Fruit fly (Drosophila melanogaster) whole organism, embryonic: ENCODE data around the gene CG4914.

ENCODE experiments used
- ATbp ChIP-seq: fragments of 200-800 bp; sonication (Bioruptor generic); optimal IDR thresholded peaks from 2 replicates; lab custom pipeline; 2017; ENCODE audit warnings: missing biosample characterization, mild to moderate bottlenecking, missing genetic modification characterization, missing genetic modification reagents
- CG10147 ChIP-seq: fragments of 200-800 bp; sonication (Bioruptor generic); optimal IDR thresholded peaks from 2 replicates; lab custom pipeline; 2019; ENCODE audit warnings: missing biosample characterization, mild to moderate bottlenecking, missing genetic modification characterization, moderate library complexity
- CG10654 ChIP-seq: fragments of 200-800 bp; sonication (Bioruptor generic); optimal IDR thresholded peaks from 2 replicates; lab custom pipeline; 2016; ENCODE audit warnings: missing biosample characterization, missing genetic modification characterization
- CG11398 ChIP-seq: fragments of 200-800 bp; sonication (Bioruptor generic); optimal IDR thresholded peaks from 2 replicates; lab custom pipeline; 2016; ENCODE audit warnings: missing biosample characterization, missing genetic modification characterization
- CG11560 ChIP-seq: fragments of 200-800 bp; sonication (Bioruptor generic); IDR thresholded peaks from 3 replicates; pipeline ENCODE4 v1.3.6; 2022; ENCODE audit warnings: missing biosample characterization, missing genetic modification characterization
- CG12744 ChIP-seq: fragments of 200-800 bp; sonication (Bioruptor generic); optimal IDR thresholded peaks from 2 replicates; lab custom pipeline; 2016; ENCODE audit warnings: missing biosample characterization, missing genetic modification characterization
- CG13624 ChIP-seq: fragments of 200-800 bp; sonication (Bioruptor generic); optimal IDR thresholded peaks from 2 replicates; lab custom pipeline; 2016; ENCODE audit warnings: missing biosample characterization, missing genetic modification characterization
- CG14667 ChIP-seq: fragments of 200-800 bp; sonication (Bioruptor generic); IDR thresholded peaks from 2 replicates; pipeline ENCODE4 v1.3.6; 2022; ENCODE audit warnings: missing biosample characterization, missing genetic modification characterization
- CG1602 ChIP-seq: fragments of 200-800 bp; sonication (Bioruptor generic); optimal IDR thresholded peaks from 3 replicates; lab custom pipeline; 2016; ENCODE audit warnings: missing biosample characterization, missing genetic modification characterization
- CG18011 ChIP-seq: fragments of 200-800 bp; sonication (Bioruptor generic); optimal IDR thresholded peaks from 2 replicates; lab custom pipeline; 2017; ENCODE audit warnings: missing biosample characterization, missing genetic modification characterization, mild to moderate bottlenecking, moderate library complexity, missing genotype
- CG2116 ChIP-seq: fragments of 200-800 bp; sonication (Bioruptor generic); optimal IDR thresholded peaks from 3 replicates; lab custom pipeline; 2018; ENCODE audit warnings: missing biosample characterization, mild to moderate bottlenecking, missing genetic modification characterization
- CG2199 ChIP-seq: fragments of 200-800 bp; sonication (Bioruptor generic); IDR thresholded peaks from 3 replicates; pipeline ENCODE4 v1.3.6; 2022; ENCODE audit warnings: missing biosample characterization, missing genetic modification characterization
- CG31224 ChIP-seq: fragments of 200-800 bp; sonication (Bioruptor generic); IDR thresholded peaks from 2 replicates; pipeline ENCODE4 v1.3.6; 2022; ENCODE audit warnings: missing biosample characterization, missing genetic modification characterization
- CG31388 ChIP-seq: fragments of 200-800 bp; sonication (Bioruptor generic); optimal IDR thresholded peaks from 2 replicates; lab custom pipeline; 2016; ENCODE audit warnings: missing biosample characterization, missing genetic modification characterization
- CG34422 ChIP-seq: fragments of 200-800 bp; sonication (Bioruptor generic); IDR thresholded peaks from 3 replicates; pipeline ENCODE4 v1.3.6; 2022; ENCODE audit warnings: missing biosample characterization, missing genetic modification characterization
- CG4360 ChIP-seq: fragments of 200-800 bp; sonication (Bioruptor generic); IDR thresholded peaks from 2 replicates; pipeline ENCODE4 v1.3.6; 2022; ENCODE audit warnings: missing biosample characterization, missing genetic modification characterization
- CG5953 ChIP-seq: fragments of 200-800 bp; sonication (Bioruptor generic); IDR thresholded peaks from 2 replicates; pipeline ENCODE4 v1.3.6; 2022; ENCODE audit warnings: missing biosample characterization, missing genetic modification characterization
- CG8290 ChIP-seq, 3 experiments: fragments of 200-800 bp; sonication (Bioruptor generic); optimal IDR thresholded peaks; 2 replicates each; lab custom pipeline; 2016 to 2019; ENCODE audit warnings: missing biosample characterization in 3 of 3, missing genetic modification characterization in 3 of 3, mild to moderate bottlenecking in 2 of 3, moderate library complexity in 1 of 3
- CG8478 ChIP-seq: fragments of >200 bp; optimal IDR thresholded peaks from 2 replicates; lab custom pipeline; 2018
- CG9437 ChIP-seq: fragments of 200-800 bp; sonication (Bioruptor generic); optimal IDR thresholded peaks from 2 replicates; lab custom pipeline; 2018; ENCODE audit warnings: missing biosample characterization, mild to moderate bottlenecking, missing genetic modification characterization
- CG9609 ChIP-seq: fragments of 200-800 bp; sonication (Bioruptor generic); optimal IDR thresholded peaks from 3 replicates; lab custom pipeline; 2016; ENCODE audit warnings: missing biosample characterization, missing genetic modification characterization
- Fer2 ChIP-seq: fragments of 200-800 bp; sonication (Bioruptor generic); optimal IDR thresholded peaks from 2 replicates; lab custom pipeline; 2018; ENCODE audit warnings: missing biosample characterization, mild to moderate bottlenecking, missing genetic modification characterization, moderate library complexity
- Fer3 ChIP-seq: fragments of 200-800 bp; sonication (Bioruptor generic); optimal IDR thresholded peaks from 2 replicates; lab custom pipeline; 2018; ENCODE audit warnings: missing biosample characterization, mild to moderate bottlenecking, missing genetic modification characterization, moderate library complexity
- HLH3B ChIP-seq: fragments of 200-800 bp; sonication (Bioruptor generic); IDR thresholded peaks from 2 replicates; pipeline ENCODE4 v1.3.6; 2022; ENCODE audit warnings: missing biosample characterization, missing genetic modification characterization
- Hmr ChIP-seq: fragments of 200-800 bp; sonication (Bioruptor generic); optimal IDR thresholded peaks from 3 replicates; lab custom pipeline; 2017; ENCODE audit warnings: mild to moderate bottlenecking, missing biosample characterization, missing genetic modification reagents, missing genetic modification characterization
- Hr3 ChIP-seq: fragments of 200-800 bp; sonication (Bioruptor generic); optimal IDR thresholded peaks from 3 replicates; lab custom pipeline; 2016; ENCODE audit warnings: missing biosample characterization, missing genetic modification characterization
- Hr39 ChIP-seq: fragments of >200 bp; optimal IDR thresholded peaks from 2 replicates; lab custom pipeline; 2017
- Hr51 ChIP-seq, 2 experiments: fragments of 200-800 bp; sonication (Bioruptor generic); optimal IDR thresholded peaks; 2 replicates in 1 of 2; 3 replicates in 1 of 2; lab custom pipeline; 2016 to 2018; ENCODE audit warnings: missing biosample characterization in 2 of 2, missing genetic modification characterization in 2 of 2, mild to moderate bottlenecking in 1 of 2, moderate library complexity in 1 of 2
- Lpt ChIP-seq: fragments of >200 bp; optimal IDR thresholded peaks from 2 replicates; lab custom pipeline; 2018; ENCODE audit warnings: missing biosample characterization, missing genetic modification characterization
- MESR4 ChIP-seq: fragments of 200-800 bp; sonication (Bioruptor generic); optimal IDR thresholded peaks from 2 replicates; lab custom pipeline; 2018; ENCODE audit warnings: missing biosample characterization, mild to moderate bottlenecking, missing genetic modification characterization, moderate library complexity
- Meics ChIP-seq: fragments of 200-800 bp; sonication (Bioruptor generic); optimal IDR thresholded peaks from 2 replicates; lab custom pipeline; 2017; ENCODE audit warnings: missing biosample characterization, mild to moderate bottlenecking, missing genetic modification characterization
- Oaz ChIP-seq: fragments of 200-800 bp; sonication (Bioruptor generic); IDR thresholded peaks from 2 replicates; pipeline ENCODE4 v1.3.6; 2022; ENCODE audit warnings: missing biosample characterization, missing genetic modification characterization
- Rfx ChIP-seq: fragments of 200-800 bp; sonication (Bioruptor generic); IDR thresholded peaks from 2 replicates; pipeline ENCODE4 v1.3.6; 2022; ENCODE audit warnings: missing biosample characterization, missing genetic modification characterization
- Rx ChIP-seq: fragments of 200-800 bp; sonication (Bioruptor generic); IDR thresholded peaks from 2 replicates; pipeline ENCODE4 v1.3.6; 2022; ENCODE audit warnings: missing biosample characterization, missing genetic modification characterization
- az2 ChIP-seq: fragments of 200-800 bp; sonication (Bioruptor generic); optimal IDR thresholded peaks from 3 replicates; lab custom pipeline; 2016; ENCODE audit warnings: missing biosample characterization, missing genetic modification characterization
- cas ChIP-seq: fragments of 200-800 bp; sonication (Bioruptor generic); IDR thresholded peaks from 2 replicates; pipeline ENCODE4 v1.3.6; 2022; ENCODE audit warnings: missing biosample characterization, missing genetic modification characterization
- croc ChIP-seq: fragments of 200-800 bp; sonication (Bioruptor generic); conservative IDR thresholded peaks from 3 replicates; pipeline ENCODE4 v1.3.6; 2022; ENCODE audit warnings: missing biosample characterization, missing genetic modification characterization
- fu2 ChIP-seq: fragments of 200-800 bp; sonication (Bioruptor generic); optimal IDR thresholded peaks from 2 replicates; lab custom pipeline; 2016; ENCODE audit warnings: missing biosample characterization, missing genetic modification characterization
- ham ChIP-seq: fragments of 200-800 bp; sonication (Bioruptor generic); IDR thresholded peaks from 2 replicates; pipeline ENCODE4 v1.3.6; 2022; ENCODE audit warnings: missing biosample characterization, missing genetic modification characterization
- insv ChIP-seq, 2 experiments: fragments of 200-800 bp; sonication (Bioruptor generic); optimal IDR thresholded peaks; 3 replicates each; lab custom pipeline; 2016 to 2018; ENCODE audit warnings: missing biosample characterization in 2 of 2, missing genetic modification characterization in 2 of 2
- lilli ChIP-seq: fragments of 200-800 bp; sonication (Bioruptor generic); optimal IDR thresholded peaks from 3 replicates; lab custom pipeline; 2016; ENCODE audit warnings: missing biosample characterization, missing genetic modification characterization
- lov ChIP-seq, 2 experiments: fragments of 200-800 bp in 1 of 2; fragments of >200 bp in 1 of 2; sonication (Bioruptor generic) in 1 of 2; IDR thresholded peaks in 1 of 2; optimal IDR thresholded peaks in 1 of 2; 2 replicates in 1 of 2; 3 replicates in 1 of 2; pipeline versions ENCODE4 v1.3.6 to Lab custom; 2017 to 2022; ENCODE audit warnings: missing biosample characterization in 1 of 2, missing genetic modification characterization in 1 of 2
- org-1 ChIP-seq: fragments of 200-800 bp; sonication (Bioruptor generic); optimal IDR thresholded peaks from 2 replicates; lab custom pipeline; 2017; ENCODE audit warnings: missing biosample characterization, missing genetic modification characterization
- prd ChIP-seq, 3 experiments: fragments of >200 bp in 2 of 3; fragments of 200-800 bp in 1 of 3; sonication (Bioruptor generic) in 1 of 3; optimal IDR thresholded peaks in 2 of 3; IDR thresholded peaks in 1 of 3; 2 replicates in 2 of 3; 3 replicates in 1 of 3; pipeline versions ENCODE4 v1.3.6 to Lab custom; 2017 to 2022; ENCODE audit warnings: missing biosample characterization in 1 of 3, missing genetic modification characterization in 1 of 3
- pum ChIP-seq: fragments of 200-800 bp; sonication (Bioruptor generic); optimal IDR thresholded peaks from 2 replicates; lab custom pipeline; 2016; ENCODE audit warnings: missing biosample characterization, missing genetic modification characterization
- sqz ChIP-seq: fragments of 200-800 bp; sonication (Bioruptor generic); optimal IDR thresholded peaks from 3 replicates; lab custom pipeline; 2018; ENCODE audit warnings: missing biosample characterization, mild to moderate bottlenecking, missing genetic modification characterization
- tap ChIP-seq: fragments of 200-800 bp; optimal IDR thresholded peaks from 3 replicates; lab custom pipeline; 2019; ENCODE audit warnings: missing biosample characterization, mild to moderate bottlenecking, missing genetic modification characterization, moderate library complexity
- vfl ChIP-seq: fragments of 200-800 bp; sonication (Bioruptor generic); optimal IDR thresholded peaks from 2 replicates; lab custom pipeline; 2016; ENCODE audit warnings: missing biosample characterization, missing genetic modification characterization
- vvl ChIP-seq: fragments of 200-800 bp; sonication (Bioruptor generic); IDR thresholded peaks from 2 replicates; pipeline ENCODE4 v1.3.6; 2022; ENCODE audit warnings: missing biosample characterization, missing genetic modification characterization

CG4914 gene

dm6 chr3L:14678097-14678679 is at the start of gene CG4914 (continued):
- TF ChIP-seq CG31224 (peak; percentile 55), Rx (0 out of 2 replicates have a peak, but pooled peaks have one; percentile 33), CG9437 (GFP tag; lab: Kevin White, UChicago) (peak; percentile 78), CG10654 (GFP tag; lab: Kevin White, UChicago) (peak; percentile 56), cas (GFP tag; lab: Robert Waterston, UW) (no peak), Oaz (GFP tag; lab: Robert Waterston, UW) (no peak), lov (optimal IDR thresholded peaks at IDR 0.05; lab: Kevin White, UChicago) (no peak), lov (GFP tag; IDR thresholded peaks at IDR 0.05; lab: Robert Waterston, UW) (0 out of 3 replicates have a peak, but pooled peaks have one; percentile 60), CG1602 (peak; percentile 79), CG2116 (GFP tag; lab: Kevin White, UChicago) (peak; percentile 53), CG2199 (GFP tag; lab: Robert Waterston, UW) (no peak), lilli (GFP tag; lab: Kevin White, UChicago) (peak; percentile 55), CG14667 (GFP tag; lab: Robert Waterston, UW) (peak; percentile 36; the same call in 1 of the 2 replicates), Rfx (GFP tag; lab: Robert Waterston, UW) (peak; percentile 59; the same call in 1 of the 2 replicates), insv (GFP tag; optimal IDR thresholded peaks at IDR 0.05; lab: Kevin White, UChicago) (no peak), pum (GFP tag; lab: Kevin White, UChicago) (peak; percentile 26), Hr39 (lab: Kevin White, UChicago) (no peak), CG9609 (GFP tag; lab: Kevin White, UChicago) (no peak), CG12744 (no peak), CG8478 (no peak), CG18011 (GFP tag; lab: Kevin White, UChicago) (peak; percentile 13), CG34422 (GFP tag; lab: Robert Waterston, UW) (peak; percentile 60; the same call in 1 of the 3 replicates), ATbp (peak; percentile 63), tap (tag; lab: Kevin White, UChicago) (peak; percentile 47), vvl (GFP tag; lab: Robert Waterston, UW) (peak; percentile 76), CG8290 (GFP tag; optimal IDR thresholded peaks at IDR 0.05; lab: Kevin White, UChicago) (peak; percentile 71), CG8290 (tag; optimal IDR thresholded peaks at IDR 0.05; lab: Kevin White, UChicago) (no peak), Fer2 (tag; lab: Kevin White, UChicago) (no peak), ham (GFP tag; lab: Robert Waterston, UW) (no peak), CG10147 (GFP tag; lab: Kevin White, UChicago) (peak; percentile 53), HLH3B (GFP tag; lab: Robert Waterston, UW) (peak; percentile 61), CG5953 (GFP tag; lab: Robert Waterston, UW) (peak; percentile 19; the same call in 1 of the 2 replicates), Hmr (GFP tag; lab: Kevin White, UChicago) (peak; percentile 47), CG31388 (GFP tag; lab: Kevin White, UChicago) (peak; percentile 31), Meics (peak; percentile 64), org-1 (GFP tag; lab: Kevin White, UChicago) (peak; percentile 67), Fer3 (tag; lab: Kevin White, UChicago) (peak; percentile 55), Hr51 (GFP tag; optimal IDR thresholded peaks at IDR 0.05; lab: Kevin White, UChicago) (peak in 1 of 2 experiments; percentile 76), CG13624 (GFP tag; lab: Kevin White, UChicago) (no peak), az2 (GFP tag; lab: Kevin White, UChicago) (peak; percentile 86), fu2 (GFP tag; lab: Kevin White, UChicago) (no peak), croc (GFP tag; lab: Robert Waterston, UW) (peak; percentile 79), CG11398 (GFP tag; lab: Kevin White, UChicago) (no peak), Hr3 (GFP tag; lab: Kevin White, UChicago) (peak; percentile 81), sqz (GFP tag; lab: Kevin White, UChicago) (peak; percentile 69), CG4360 (GFP tag; lab: Robert Waterston, UW) (0 out of 2 replicates have a peak, but pooled peaks have one; percentile 27), CG11560 (tag; lab: Robert Waterston, UW) (peak; percentile 46; the same call in 1 of the 3 replicates), MESR4 (GFP tag; lab: Kevin White, UChicago) (no peak), Lpt (GFP tag; lab: Kevin White, UChicago) (no peak), vfl (GFP tag; lab: Kevin White, UChicago) (no peak), prd (optimal IDR thresholded peaks at IDR 0.05; lab: Kevin White, UChicago) (no peak), prd (GFP tag; IDR thresholded peaks at IDR 0.05; lab: Robert Waterston, UW) (peak; percentile 83)
